Fruit fly (Drosophila melanogaster): ENCODE measurements around the gene Wdr82.

DNA sequence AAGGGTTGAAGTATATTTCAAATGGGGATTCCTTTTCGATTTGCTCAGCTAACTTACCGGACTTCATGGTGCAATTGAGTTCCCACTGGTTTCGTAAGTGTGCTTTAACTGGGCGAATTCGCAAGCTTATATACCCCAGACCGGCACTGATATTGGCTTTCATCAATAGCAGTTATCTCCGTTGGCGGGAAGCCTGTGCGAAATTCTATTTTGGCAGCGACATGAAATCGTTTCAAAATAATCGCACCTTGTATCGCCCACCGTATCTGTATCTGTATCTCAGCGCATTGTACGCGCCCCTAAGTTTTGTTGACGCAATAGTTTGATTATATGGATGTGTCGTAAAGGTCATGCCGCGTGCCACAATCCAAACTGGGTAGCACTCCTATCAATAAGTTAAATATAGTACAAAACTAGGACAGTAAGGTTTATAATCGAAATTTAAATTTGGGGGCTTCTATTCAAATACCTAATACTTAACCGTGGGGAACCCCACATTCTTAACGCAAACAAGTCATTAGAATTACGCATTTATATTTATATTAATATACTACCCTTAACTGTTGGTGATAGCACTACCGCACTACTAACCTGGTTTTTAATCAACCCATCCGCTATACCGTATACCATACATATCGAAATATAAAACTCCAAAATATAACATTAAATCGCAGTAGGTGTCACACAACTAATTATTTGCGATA is 21.9 kb downstream of the Wdr82 start, which contains the start of the genes Peritrophin-15a and CG13385:
- TF ChIP-seq CG31441 (GFP tag; IDR thresholded peaks at IDR 0.05) (no peak), CG1647 (GFP tag; optimal IDR thresholded peaks at IDR 0.05) (no peak), NK7.1 (GFP tag; optimal IDR thresholded peaks at IDR 0.05) (no peak), vvl (GFP tag; IDR thresholded peaks at IDR 0.05) (no peak), CG17912 (GFP tag; optimal IDR thresholded peaks at IDR 0.05) (no peak), pan (optimal IDR thresholded peaks at IDR 0.05) (no peak), pan (GFP tag; optimal IDR thresholded peaks at IDR 0.05 in 1 of 2, IDR thresholded peaks at IDR 0.05 in 1 of 2) (no peak), pfk (GFP tag; optimal IDR thresholded peaks at IDR 0.05) (no peak), Vsx1 (GFP tag; optimal IDR thresholded peaks at IDR 0.05) (no peak), CG3847 (GFP tag; IDR thresholded peaks at IDR 0.05) (no peak), CG1832 (GFP tag; optimal IDR thresholded peaks at IDR 0.05) (no peak)

Measured in whole organism, embryonic.